Worm (Caenorhabditis elegans) whole organism, L4 larva: ENCODE measurements around the gene K09E9.1.

Experiments
- F44E2.7 ChIP-seq: fragments of 200-800 bp; sonication (Bioruptor generic); IDR thresholded peaks from 2 replicates; pipeline ENCODE4 v2.1.2; 2022; ENCODE audit warnings: missing genetic modification characterization, missing compliant biosample characterization
- R02D3.7 ChIP-seq: fragments of 150-350 bp; sonication (generic microtip); optimal IDR thresholded peaks from 3 replicates; lab custom pipeline; 2014; ENCODE audit warnings: missing biosample characterization, missing genetic modification characterization
- T20F7.1 ChIP-seq: fragments of 200-800 bp; sonication (Bioruptor generic); optimal IDR thresholded peaks from 2 replicates; lab custom pipeline; 2018; ENCODE audit warnings: mild to moderate bottlenecking, missing genetic modification characterization, missing compliant biosample characterization
- T26A8.4 ChIP-seq: fragments of 200-800 bp; sonication (Bioruptor generic); IDR thresholded peaks from 2 replicates; pipeline ENCODE4 v1.3.6; 2022; ENCODE audit warnings: missing genetic modification characterization, missing compliant biosample characterization
- Y105C5A.15 ChIP-seq: fragments of 200-800 bp; sonication (Bioruptor generic); IDR thresholded peaks from 2 replicates; pipeline ENCODE4 v1.3.6; 2022; ENCODE audit warnings: missing genetic modification characterization, missing compliant biosample characterization
- ZK337.2 ChIP-seq: fragments of 200-800 bp; sonication (Bioruptor generic); IDR thresholded peaks from 2 replicates; pipeline ENCODE4 v1.3.6; 2022; ENCODE audit warnings: missing genetic modification reagents, missing genetic modification characterization, missing compliant biosample characterization
- arid-1 ChIP-seq: fragments of 200-800 bp; sonication (Bioruptor generic); conservative IDR thresholded peaks from 2 replicates; pipeline ENCODE4 v1.3.6; 2022; ENCODE audit warnings: missing genetic modification reagents, missing genetic modification characterization, missing compliant biosample characterization
- ceh-44 ChIP-seq: fragments of 200-800 bp; sonication (Bioruptor generic); IDR thresholded peaks from 2 replicates; pipeline ENCODE4 v1.3.6; 2022; ENCODE audit warnings: missing genetic modification reagents, missing genetic modification characterization, missing compliant biosample characterization
- ces-1 ChIP-seq: fragments of 150-350 bp; sonication (generic microtip); optimal IDR thresholded peaks from 4 replicates; lab custom pipeline; 2014; ENCODE audit warnings: missing biosample characterization, missing genetic modification reagents, missing genetic modification characterization
- daf-12 ChIP-seq: fragments of 150-350 bp; optimal IDR thresholded peaks from 2 replicates; lab custom pipeline; 2014; ENCODE audit warnings: missing biosample characterization, missing genetic modification reagents, missing genetic modification characterization
- daf-16 ChIP-seq, 3 experiments: sonication (generic microtip); optimal IDR thresholded peaks; 2 replicates each; lab custom pipeline; 2016 to 2017; ENCODE audit warnings: missing genetic modification characterization in 3 of 3, missing genetic modification reagents in 3 of 3, mild to moderate bottlenecking in 2 of 3, missing compliant biosample characterization in 2 of 3, missing biosample characterization in 1 of 3, moderate library complexity in 1 of 3
- dmd-6 ChIP-seq: fragments of 200-800 bp; sonication (Bioruptor generic); IDR thresholded peaks from 2 replicates; pipeline ENCODE4 v1.3.6; 2022; ENCODE audit warnings: missing genetic modification reagents, missing genetic modification characterization, missing compliant biosample characterization
- dpl-1 ChIP-seq: fragments of 150-350 bp; optimal IDR thresholded peaks from 2 replicates; lab custom pipeline; 2014; ENCODE audit warnings: missing biosample characterization, missing genetic modification reagents, missing genetic modification characterization
- dve-1 ChIP-seq: sonication (generic microtip); optimal IDR thresholded peaks from 2 replicates; lab custom pipeline; 2017; ENCODE audit warnings: antibody characterized with exemption, mild to moderate bottlenecking, missing genetic modification characterization, missing compliant biosample characterization; ENCODE audit not compliant: insufficient read depth
- egl-27 ChIP-seq: sonication (generic microtip); optimal IDR thresholded peaks from 3 replicates; lab custom pipeline; 2017; ENCODE audit warnings: missing biosample characterization, missing genetic modification reagents, missing genetic modification characterization
- egl-43 ChIP-seq: fragments of 200-800 bp; sonication (Bioruptor generic); IDR thresholded peaks from 2 replicates; pipeline ENCODE4 v1.3.6; 2022; ENCODE audit warnings: missing genetic modification reagents, missing genetic modification characterization, missing compliant biosample characterization
- hlh-11 ChIP-seq: fragments of 200-800 bp; sonication (Bioruptor generic); optimal IDR thresholded peaks from 2 replicates; lab custom pipeline; 2018; ENCODE audit warnings: mild to moderate bottlenecking, missing genetic modification characterization, missing compliant biosample characterization
- hlh-30 ChIP-seq: sonication (generic microtip); optimal IDR thresholded peaks from 2 replicates; lab custom pipeline; 2017; ENCODE audit warnings: antibody characterized with exemption, mild to moderate bottlenecking, missing genetic modification characterization, missing compliant biosample characterization; ENCODE audit not compliant: insufficient read depth
- hmg-1.1 ChIP-seq: fragments of 200-800 bp; sonication (Bioruptor generic); IDR thresholded peaks from 2 replicates; pipeline ENCODE4 v1.3.6; 2022; ENCODE audit warnings: missing genetic modification reagents, missing genetic modification characterization, missing compliant biosample characterization
- jun-1 ChIP-seq: fragments of 150-350 bp; optimal IDR thresholded peaks from 2 replicates; lab custom pipeline; 2014; ENCODE audit warnings: missing biosample characterization, missing genetic modification reagents, missing genetic modification characterization
- lim-7 ChIP-seq: fragments of 200-800 bp; sonication (Bioruptor generic); IDR thresholded peaks from 2 replicates; pipeline ENCODE4 v1.3.6; 2022; ENCODE audit warnings: missing genetic modification characterization, missing compliant biosample characterization
- lin-1 ChIP-seq: fragments of 200-800 bp; sonication (Bioruptor generic); IDR thresholded peaks from 2 replicates; pipeline ENCODE4 v1.3.6; 2022; ENCODE audit warnings: missing genetic modification reagents, missing genetic modification characterization, missing compliant biosample characterization
- lin-15B ChIP-seq: fragments of 150-350 bp; sonication (generic microtip); optimal IDR thresholded peaks from 3 replicates; lab custom pipeline; 2014; ENCODE audit warnings: missing biosample characterization, missing genetic modification characterization
- lin-29 ChIP-seq: fragments of 200-800 bp; sonication (Bioruptor generic); IDR thresholded peaks from 2 replicates; pipeline ENCODE4 v1.3.6; 2022; ENCODE audit warnings: missing genetic modification reagents, missing genetic modification characterization, missing compliant biosample characterization
- lin-38 ChIP-seq: fragments of 200-800 bp; sonication (Bioruptor generic); IDR thresholded peaks from 2 replicates; pipeline ENCODE4 v1.3.6; 2022; ENCODE audit warnings: missing genetic modification reagents, missing genetic modification characterization, missing compliant biosample characterization
- lsy-2 ChIP-seq, 2 experiments: fragments of 150-350 bp in 1 of 2; sonication (generic microtip) in 1 of 2; optimal IDR thresholded peaks; 2 replicates each; lab custom pipeline; 2014 to 2017; ENCODE audit warnings: missing biosample characterization in 2 of 2, missing genetic modification characterization in 2 of 2
- madf-5 ChIP-seq, 2 experiments: fragments of 200-800 bp; sonication (Bioruptor generic); IDR thresholded peaks; 2 replicates each; pipeline ENCODE4 v1.3.6; 2022; ENCODE audit warnings: missing compliant biosample characterization in 2 of 2, missing genetic modification characterization in 2 of 2
- mdt-29 ChIP-seq: fragments of 200-800 bp; sonication (Bioruptor generic); IDR thresholded peaks from 2 replicates; pipeline ENCODE4 v1.3.6; 2022; ENCODE audit warnings: missing genetic modification reagents, missing genetic modification characterization, missing compliant biosample characterization
- mep-1 ChIP-seq: fragments of 150-350 bp; sonication (generic microtip); optimal IDR thresholded peaks from 3 replicates; lab custom pipeline; 2014; ENCODE audit warnings: missing biosample characterization, missing genetic modification characterization
- mes-2 ChIP-seq: sonication (generic microtip); optimal IDR thresholded peaks from 2 replicates; lab custom pipeline; 2016; ENCODE audit warnings: missing genotype, mild to moderate bottlenecking, missing genetic modification characterization, missing compliant biosample characterization; ENCODE audit not compliant: poor library complexity, severe bottlenecking
- mxl-2 ChIP-seq: fragments of 200-800 bp; sonication (Bioruptor generic); conservative IDR thresholded peaks from 2 replicates; pipeline ENCODE4 v1.3.6; 2022; ENCODE audit warnings: missing genetic modification reagents, missing genetic modification characterization, missing compliant biosample characterization
- mxl-3 ChIP-seq: fragments of 200-800 bp; sonication (Bioruptor generic); optimal IDR thresholded peaks from 2 replicates; lab custom pipeline; 2018; ENCODE audit warnings: mild to moderate bottlenecking, missing genetic modification characterization, missing compliant biosample characterization
- nhr-10 ChIP-seq: fragments of 150-350 bp; optimal IDR thresholded peaks from 2 replicates; lab custom pipeline; 2014; ENCODE audit warnings: missing biosample characterization, missing genetic modification characterization
- nhr-11 ChIP-seq: fragments of 150-350 bp; optimal IDR thresholded peaks from 2 replicates; lab custom pipeline; 2014; ENCODE audit warnings: missing biosample characterization, missing genetic modification characterization
- nhr-25 ChIP-seq: sonication (generic microtip); optimal IDR thresholded peaks from 2 replicates; lab custom pipeline; 2017; ENCODE audit warnings: missing genetic modification characterization, mild to moderate bottlenecking, missing compliant biosample characterization, antibody characterized with exemption, moderate library complexity, borderline replicate concordance; ENCODE audit not compliant: insufficient read depth
- nhr-28 ChIP-seq: fragments of 150-350 bp; optimal IDR thresholded peaks from 2 replicates; lab custom pipeline; 2014; ENCODE audit warnings: missing biosample characterization, missing genetic modification characterization
- nhr-48 ChIP-seq: sonication (generic microtip); optimal IDR thresholded peaks from 2 replicates; lab custom pipeline; 2016; ENCODE audit warnings: mild to moderate bottlenecking, missing genetic modification characterization, missing compliant biosample characterization
- nhr-6 ChIP-seq: fragments of 150-350 bp; optimal IDR thresholded peaks from 2 replicates; lab custom pipeline; 2014; ENCODE audit warnings: missing biosample characterization, missing genetic modification characterization
- pha-4 ChIP-seq, 2 experiments: fragments of 150-350 bp in 1 of 2; fragments of 200-800 bp in 1 of 2; sonication (Bioruptor generic) in 1 of 2; IDR thresholded peaks in 1 of 2; optimal IDR thresholded peaks in 1 of 2; 2 replicates each; pipeline versions ENCODE4 v1.3.6 to Lab custom; 2014 to 2022; ENCODE audit warnings: missing genetic modification characterization in 2 of 2, missing genetic modification reagents in 2 of 2, missing biosample characterization in 1 of 2, missing compliant biosample characterization in 1 of 2
- pqm-1 ChIP-seq: sonication (generic microtip); optimal IDR thresholded peaks from 2 replicates; lab custom pipeline; 2017; ENCODE audit warnings: missing biosample characterization, missing genetic modification characterization
- saeg-2 ChIP-seq: fragments of 200-800 bp; sonication (Bioruptor generic); IDR thresholded peaks from 2 replicates; pipeline ENCODE4 v1.3.6; 2022; ENCODE audit warnings: missing genetic modification reagents, missing genetic modification characterization, missing compliant biosample characterization
- sdz-12 ChIP-seq: fragments of 200-800 bp; sonication (Bioruptor generic); optimal IDR thresholded peaks from 2 replicates; lab custom pipeline; 2018; ENCODE audit warnings: mild to moderate bottlenecking, missing genetic modification characterization, missing compliant biosample characterization
- tag-97 ChIP-seq: fragments of 200-800 bp; sonication (Bioruptor generic); IDR thresholded peaks from 2 replicates; pipeline ENCODE4 v1.3.6; 2022; ENCODE audit warnings: missing genetic modification characterization, missing compliant biosample characterization
- unc-62 ChIP-seq, 3 experiments: fragments of 150-350 bp in 1 of 3; sonication (generic microtip); optimal IDR thresholded peaks in 2 of 3; peaks in 1 of 3; 1 replicate in 1 of 3; 2 replicates in 2 of 3; lab custom pipeline; 2014 to 2017; ENCODE audit warnings: missing biosample characterization in 3 of 3, missing genetic modification characterization in 3 of 3, missing genetic modification reagents in 3 of 3, missing genotype in 1 of 3
- zag-1 ChIP-seq: fragments of 150-350 bp; optimal IDR thresholded peaks from 2 replicates; lab custom pipeline; 2014; ENCODE audit warnings: missing biosample characterization, missing genetic modification characterization
- zfp-2 ChIP-seq: sonication (generic microtip); optimal IDR thresholded peaks from 2 replicates; lab custom pipeline; 2016; ENCODE audit warnings: mild to moderate bottlenecking, missing genetic modification characterization, missing compliant biosample characterization

The K09E9.1 gene

ce11 chrX:15616443-15616842 lies 3.9 kb upstream of the K09E9.1 start, which contains the start of gene ergi-3 (continued):
- peak; percentile 22 for TF ChIP-seq T20F7.1 (GFP tag; lab: Kevin White, UChicago)
- no peak for TF ChIP-seq lin-29 (GFP tag; lab: Robert Waterston, UW)
- TF ChIP-seq mxl-3 (GFP tag; lab: Kevin White, UChicago), result peak; percentile 41
- peak; percentile 84 for TF ChIP-seq mep-1 (tag; lab: Kevin White, UChicago)
- TF ChIP-seq dve-1, result peak; percentile 81
- TF ChIP-seq mes-2 (tag; lab: Kevin White, UChicago), result peak; percentile 79
- TF ChIP-seq daf-16 (GFP tag; optimal IDR thresholded peaks at IDR 0.05; lab: Kevin White, UChicago), result no peak
- peak; percentile 52 for TF ChIP-seq daf-16 (tag; optimal IDR thresholded peaks at IDR 0.05; lab: Kevin White, UChicago)
- peak; percentile 25 for TF ChIP-seq ces-1 (GFP tag; lab: Kevin White, UChicago)
- peak; percentile 90 for TF ChIP-seq lin-38 (GFP tag; lab: Robert Waterston, UW)
- TF ChIP-seq arid-1, result no peak
- TF ChIP-seq ceh-44, result no peak
- peak; percentile 61 for TF ChIP-seq dmd-6 (GFP tag; lab: Robert Waterston, UW)
- peak in 1 of 2 experiments; percentile 18 for TF ChIP-seq unc-62 (GFP tag; optimal IDR thresholded peaks at IDR 0.05 in 1 of 2; lab: Kevin White, UChicago)
- no peak for TF ChIP-seq unc-62 (tag; optimal IDR thresholded peaks at IDR 0.05; lab: Kevin White, UChicago)
- TF ChIP-seq hmg-1.1, result 0 out of 2 replicates have a peak, but pooled peaks have one; percentile 31
- TF ChIP-seq R02D3.7 (tag; lab: Kevin White, UChicago), result no peak
- TF ChIP-seq pha-4 (GFP tag; IDR thresholded peaks at IDR 0.05; lab: Robert Waterston, UW), result no peak
- TF ChIP-seq pha-4 (tag; optimal IDR thresholded peaks at IDR 0.05; lab: Kevin White, UChicago), result peak; percentile 44
- no peak for TF ChIP-seq jun-1
- TF ChIP-seq lin-1 (GFP tag; lab: Robert Waterston, UW), result no peak
- peak; percentile 91 for TF ChIP-seq nhr-28 (tag; lab: Kevin White, UChicago)
- TF ChIP-seq Y105C5A.15 (GFP tag; lab: Robert Waterston, UW), result no peak
- peak; percentile 55 for TF ChIP-seq pqm-1 (tag; lab: Kevin White, UChicago)
- TF ChIP-seq lin-15B (tag; lab: Kevin White, UChicago), result no peak

ce11 chrX:15617168-15617567 lies 3.1 kb upstream of the K09E9.1 start:
- TF ChIP-seq nhr-10 (tag; lab: Kevin White, UChicago) (no peak), saeg-2 (GFP tag; lab: Robert Waterston, UW) (no peak), egl-43 (GFP tag; lab: Robert Waterston, UW) (no peak), lim-7 (GFP tag; lab: Robert Waterston, UW) (no peak), nhr-11 (no peak), T26A8.4 (GFP tag; lab: Robert Waterston, UW) (no peak), nhr-25 (no peak), F44E2.7 (no peak), ces-1 (GFP tag; lab: Kevin White, UChicago) (no peak), arid-1 (no peak), zag-1 (tag; lab: Kevin White, UChicago) (no peak), daf-12 (tag; lab: Kevin White, UChicago) (no peak), mdt-29 (no peak), nhr-48 (tag; lab: Kevin White, UChicago) (no peak), dmd-6 (GFP tag; lab: Robert Waterston, UW) (0 out of 2 replicates have a peak, but pooled peaks have one; percentile 17), nhr-6 (tag; lab: Kevin White, UChicago) (no peak), ceh-44 (no peak), mxl-2 (no peak), sdz-12 (no peak), hlh-30 (peak; percentile 3), madf-5 (GFP tag; IDR thresholded peaks at IDR 0.05; lab: Robert Waterston, UW) (no peak), egl-27 (tag; lab: Kevin White, UChicago) (no peak), mes-2 (tag; lab: Kevin White, UChicago) (peak; percentile 40), tag-97 (GFP tag; lab: Robert Waterston, UW) (no peak), zfp-2 (tag; lab: Kevin White, UChicago) (no peak), daf-16 (GFP tag; optimal IDR thresholded peaks at IDR 0.05; lab: Kevin White, UChicago) (no peak), daf-16 (tag; optimal IDR thresholded peaks at IDR 0.05; lab: Kevin White, UChicago) (peak; percentile 4), unc-62 (GFP tag; optimal IDR thresholded peaks at IDR 0.05 in 1 of 2; lab: Kevin White, UChicago) (no peak), unc-62 (tag; optimal IDR thresholded peaks at IDR 0.05; lab: Kevin White, UChicago) (no peak), ZK337.2 (GFP tag; lab: Robert Waterston, UW) (no peak), lin-29 (GFP tag; lab: Robert Waterston, UW) (no peak), hlh-11 (peak; percentile 35), dpl-1 (no peak), lsy-2 (tag; optimal IDR thresholded peaks at IDR 0.05; lab: Kevin White, UChicago) (peak in 1 of 2 experiments; percentile 43)
